Fruit fly (Drosophila melanogaster) S2 (cell line): ENCODE measurements around the gene Acp36DE.

Source experiments
- CG8478 ChIP-seq: fragments of >200 bp; optimal IDR thresholded peaks from 2 replicates; lab custom pipeline; 2018
- CTCF ChIP-seq, 2 experiments: fragments of >200 bp; optimal IDR thresholded peaks; 2 replicates each; lab custom pipeline; 2018

DNA sequence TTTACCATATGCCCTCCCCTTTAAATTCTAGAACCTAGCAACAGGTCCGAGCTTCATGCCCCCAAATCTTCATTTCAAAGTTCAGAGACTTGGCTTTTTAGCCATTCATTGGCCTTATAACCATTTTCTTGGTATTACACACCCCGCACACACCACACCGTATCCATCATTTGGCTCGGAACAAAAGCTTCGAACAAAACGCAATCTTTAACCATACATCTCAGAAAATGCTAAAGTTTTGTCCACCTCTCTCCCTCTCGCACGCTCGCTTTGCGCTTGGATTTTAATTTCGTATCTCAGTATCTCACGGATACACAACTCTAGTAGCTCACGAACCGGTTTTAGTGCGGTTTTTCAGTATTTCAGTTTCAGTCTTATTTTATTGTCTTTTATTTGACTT lies 31.8 kb downstream of the Acp36DE start:
- no peak for TF ChIP-seq CG8478 (lab: Kevin White, UChicago)
- no peak for TF ChIP-seq CTCF (optimal IDR thresholded peaks at IDR 0.05; lab: Kevin White, UChicago)
